Worm (Caenorhabditis elegans): ENCODE data around the gene exos-8.
A peak's percentile ranks its signal among the peaks of the same experiment; 100 is the strongest.

exos-8 gene

ce11 chrII:6721581-6721980 is 19.9 kb upstream of the exos-8 start (continued):
- TF ChIP-seq hlh-17 (GFP tag; optimal IDR thresholded peaks at IDR 0.05; ENCODE audit: borderline replicate concordance) (no peak), lin-15B (tag; optimal IDR thresholded peaks at IDR 0.05) (no peak), egl-27 (tag; optimal IDR thresholded peaks at IDR 0.05) (no peak), C16A3.4 (tag; optimal IDR thresholded peaks at IDR 0.05) (no peak)

- peak; percentile 52 for TF ChIP-seq dsc-1 (tag; optimal IDR thresholded peaks at IDR 0.05)
- TF ChIP-seq efl-1 (optimal IDR thresholded peaks at IDR 0.05) = no peak
- TF ChIP-seq efl-1 (GFP tag; optimal IDR thresholded peaks at IDR 0.05 in 1 of 2) = no peak
- peak; percentile 32 for TF ChIP-seq lin-14 (GFP tag; optimal IDR thresholded peaks at IDR 0.05)
- no peak for TF ChIP-seq nhr-47 (tag; optimal IDR thresholded peaks at IDR 0.05)
These were observed 14.7 kb upstream of the exos-8 start for ce11 chrII:6726814-6727213.

- TF ChIP-seq vab-15 (tag; optimal IDR thresholded peaks at IDR 0.05) = no peak
- TF ChIP-seq aha-1 (tag; optimal IDR thresholded peaks at IDR 0.05) = no peak
- TF ChIP-seq nhr-71 (tag; optimal IDR thresholded peaks at IDR 0.05) = peak; percentile 33
- TF ChIP-seq snpc-4 (tag; optimal IDR thresholded peaks at IDR 0.05) = no peak
- TF ChIP-seq lin-14 (GFP tag; optimal IDR thresholded peaks at IDR 0.05) = peak; percentile 69
- TF ChIP-seq alr-1 (tag; optimal IDR thresholded peaks at IDR 0.05; ENCODE audit: borderline replicate concordance) = no peak
- TF ChIP-seq C34B4.2 (tag; optimal IDR thresholded peaks at IDR 0.05) = no peak
- peak in 1 of 2 experiments; percentile 27 for TF ChIP-seq lsy-2 (tag; optimal IDR thresholded peaks at IDR 0.05)
- no peak for TF ChIP-seq ztf-11 (tag; optimal IDR thresholded peaks at IDR 0.05)
- TF ChIP-seq unc-62 (GFP tag; optimal IDR thresholded peaks at IDR 0.05) = no peak
- TF ChIP-seq fkh-10 (GFP tag; optimal IDR thresholded peaks at IDR 0.05) = peak; percentile 33
- TF ChIP-seq hpl-2 (GFP tag; optimal IDR thresholded peaks at IDR 0.05) = no peak
- TF ChIP-seq hlh-17 (GFP tag; optimal IDR thresholded peaks at IDR 0.05; ENCODE audit: borderline replicate concordance) = no peak
- TF ChIP-seq nhr-12 (tag; optimal IDR thresholded peaks at IDR 0.05) = no peak
- no peak for TF ChIP-seq ceh-63 (GFP tag; optimal IDR thresholded peaks at IDR 0.05)
- TF ChIP-seq ceh-82 (tag; optimal IDR thresholded peaks at IDR 0.05) = peak in 1 of 3 experiments; percentile 32
- TF ChIP-seq lin-35 (GFP tag; optimal IDR thresholded peaks at IDR 0.05) = peak in 1 of 2 experiments; percentile 11
- TF ChIP-seq nhr-90 (tag; optimal IDR thresholded peaks at IDR 0.05; ENCODE audit: poor library complexity) = no peak
- TF ChIP-seq nhr-77 (tag; optimal IDR thresholded peaks at IDR 0.05) = no peak
- peak; percentile 13 to 41 for TF ChIP-seq efl-1 (optimal IDR thresholded peaks at IDR 0.05)
- TF ChIP-seq efl-1 (GFP tag; optimal IDR thresholded peaks at IDR 0.05 in 1 of 2) = peak in 1 of 2 experiments; percentile 50
- peak; percentile 17 for TF ChIP-seq rnt-1 (tag; optimal IDR thresholded peaks at IDR 0.05)
- TF ChIP-seq unc-130 (tag; optimal IDR thresholded peaks at IDR 0.05) = no peak
- peak; percentile 6; the same call in 1 of the 2 replicates for TF ChIP-seq isw-1 (GFP tag; IDR thresholded peaks at IDR 0.05)
- TF ChIP-seq irx-1 (tag; optimal IDR thresholded peaks at IDR 0.05) = no peak
- TF ChIP-seq pax-3 (tag; optimal IDR thresholded peaks at IDR 0.05) = no peak
- no peak for TF ChIP-seq egl-27 (tag; optimal IDR thresholded peaks at IDR 0.05)
- no peak for TF ChIP-seq fos-1 (tag; optimal IDR thresholded peaks at IDR 0.05)
- TF ChIP-seq tbx-2 (tag; optimal IDR thresholded peaks at IDR 0.05) = no peak
- no peak for TF ChIP-seq zag-1 (tag; optimal IDR thresholded peaks at IDR 0.05)
These were observed 12.2 kb upstream of the exos-8 start, which contains the start of gene T14B4.8 for ce11 chrII:6729331-6729730. T14B4.8 (minus strand) TSS chrII:6729390.

- TF ChIP-seq unc-30 (tag; optimal IDR thresholded peaks at IDR 0.05) (no peak), mep-1 (tag; optimal IDR thresholded peaks at IDR 0.05) (no peak), ama-1 (optimal IDR thresholded peaks at IDR 0.05) (no peak), lin-15B (tag; optimal IDR thresholded peaks at IDR 0.05) (no peak), nhr-20 (tag; optimal IDR thresholded peaks at IDR 0.05) (no peak), mab-9 (GFP tag; IDR thresholded peaks at IDR 0.05) (no peak), tlp-1 (tag; optimal IDR thresholded peaks at IDR 0.05) (no peak), pqm-1 (tag; optimal IDR thresholded peaks at IDR 0.05) (no peak), unc-130 (tag; optimal IDR thresholded peaks at IDR 0.05) (no peak), swsn-7 (tag; optimal IDR thresholded peaks at IDR 0.05) (no peak), vab-15 (tag; optimal IDR thresholded peaks at IDR 0.05) (no peak), aha-1 (tag; optimal IDR thresholded peaks at IDR 0.05) (no peak), F16B12.6 (tag; optimal IDR thresholded peaks at IDR 0.05) (no peak), dpl-1 (GFP tag; optimal IDR thresholded peaks at IDR 0.05) (no peak), fkh-8 (tag; optimal IDR thresholded peaks at IDR 0.05) (no peak), fkh-10 (GFP tag; optimal IDR thresholded peaks at IDR 0.05) (no peak), sptf-1 (tag; optimal IDR thresholded peaks at IDR 0.05) (no peak), isw-1 (GFP tag; IDR thresholded peaks at IDR 0.05) (no peak)
These were observed 7.8 kb upstream of the exos-8 start, which contains the start of gene T14B4.9 for ce11 chrII:6733718-6734117. T14B4.9 (minus strand) TSS chrII:6733818.

All from whole organism, L1 larva.